Worm (Caenorhabditis elegans): ENCODE data around the gene slc-25A18.2.

DNA sequence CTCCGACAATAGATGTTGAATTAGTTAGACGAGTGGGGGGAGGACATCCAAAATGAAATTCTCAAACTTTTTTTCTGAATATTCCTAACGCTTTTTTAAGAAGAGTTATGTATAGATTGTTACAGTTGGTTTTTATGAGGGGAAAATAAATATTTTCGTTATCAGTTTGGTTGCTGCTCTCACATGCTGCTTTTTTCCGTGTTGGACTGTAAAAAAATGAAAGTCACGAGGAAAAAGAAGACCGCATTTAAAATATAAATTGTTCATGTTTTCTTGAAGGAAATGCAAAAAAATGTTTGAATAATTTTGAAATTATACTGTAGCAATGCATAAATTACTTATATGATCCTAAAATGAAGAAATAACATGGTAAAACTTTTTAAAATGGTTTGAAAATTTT, 46.0 kb downstream of the slc-25A18.2 start:
- TF ChIP-seq ztf-23 (GFP tag; IDR thresholded peaks at IDR 0.05) (no peak), flt-1 (GFP tag; IDR thresholded peaks at IDR 0.05) (no peak), ref-1 (GFP tag; conservative IDR thresholded peaks at IDR 0.05) (no peak), med-1 (GFP tag; optimal IDR thresholded peaks at IDR 0.05; ENCODE audit: insufficient read depth) (no peak)
